Fruit fly (Drosophila melanogaster) ovary, adult (tissue): Measurements from ENCODE around the gene ZnT63C.
A peak's percentile ranks its signal among the peaks of the same experiment; 100 is the strongest.

ENCODE experiments used
- CG17801 ChIP-seq: fragments of 200-800 bp; optimal IDR thresholded peaks from 2 replicates; lab custom pipeline; 2019; ENCODE audit warnings: missing biosample characterization, mild to moderate bottlenecking, missing genetic modification characterization, moderate library complexity; ENCODE audit not compliant: partially characterized antibody

Gene ZnT63C

DNA sequence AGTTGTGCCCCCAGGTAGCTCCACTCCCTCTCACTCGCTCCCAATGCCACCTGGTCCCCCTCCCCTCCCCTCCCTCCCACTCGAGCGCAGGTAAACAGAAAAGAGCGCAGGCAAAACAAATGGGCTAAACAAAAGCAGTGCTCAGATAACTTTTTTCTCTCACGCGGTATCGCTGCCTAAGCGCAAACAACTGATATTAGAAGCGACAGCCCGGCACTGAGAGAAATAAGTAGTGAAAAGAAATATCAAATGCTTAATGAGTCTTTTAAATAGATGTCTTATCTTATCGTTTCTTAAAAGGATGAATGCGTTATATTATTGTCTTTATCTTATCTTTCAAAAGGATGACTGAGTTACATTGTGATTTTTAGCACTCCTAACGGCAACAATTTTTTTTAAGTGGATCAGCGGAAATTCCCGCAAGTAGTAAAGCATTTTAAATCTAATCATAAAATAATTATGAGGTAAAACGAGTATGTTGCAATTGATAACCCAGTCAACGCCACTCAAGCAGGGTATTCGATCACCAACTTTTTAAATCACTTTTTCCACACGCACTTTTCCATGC lies 2.3 kb upstream of the ZnT63C start:
- peak; percentile 9 for TF ChIP-seq CG17801 (GFP tag; lab: Kevin White, UChicago)

dm6 chr3L:3303087-3303526 lies 401 bp upstream of the ZnT63C start, which contains the start of gene CG14968:
Gene CG14968 (minus strand): TSS chr3L:3303112.
- peak; percentile 72 for TF ChIP-seq CG17801 (GFP tag; lab: Kevin White, UChicago)

dm6 chr3L:3304740-3305139 lies 1.2 kb downstream of the ZnT63C start:
- no peak for TF ChIP-seq CG17801 (GFP tag; lab: Kevin White, UChicago)

DNA sequence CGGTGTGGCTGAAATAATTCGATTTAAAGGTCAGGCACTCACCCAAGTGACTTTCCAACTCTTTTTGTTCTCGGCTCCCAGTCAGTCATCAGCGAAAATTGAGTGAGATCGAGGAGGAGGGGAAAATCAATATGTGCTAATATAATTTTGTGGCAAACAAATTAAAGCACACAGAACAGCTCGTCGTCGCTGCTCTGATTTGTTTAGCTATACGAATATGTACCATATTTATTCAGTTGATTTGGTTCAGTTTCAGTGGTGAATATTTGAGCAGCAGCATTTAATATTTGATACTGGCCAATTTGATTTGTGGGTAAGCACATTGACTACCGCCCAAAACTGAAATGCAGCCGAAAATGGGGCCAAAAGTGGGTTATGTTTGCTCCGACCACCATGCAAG lies 1.9 kb downstream of the ZnT63C start:
- no peak for TF ChIP-seq CG17801 (GFP tag; lab: Kevin White, UChicago)

DNA sequence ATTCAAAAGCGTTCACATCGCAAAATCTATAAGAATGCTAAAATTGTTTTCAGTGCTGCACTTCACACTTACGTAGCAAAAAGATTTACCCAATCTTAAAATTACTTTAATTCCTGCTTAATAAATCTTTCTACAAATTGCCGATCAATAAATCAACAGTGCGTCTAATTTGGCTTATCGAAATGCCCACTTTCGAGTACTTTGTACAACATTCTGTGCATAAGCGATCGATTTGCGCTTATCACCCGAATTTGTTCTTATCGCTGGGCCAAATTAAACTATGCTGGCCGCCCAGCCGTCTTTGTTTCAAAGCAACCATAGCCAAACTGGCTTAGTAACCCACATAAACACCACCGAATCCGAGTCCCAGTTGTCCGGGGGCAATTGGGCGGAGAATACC lies 3.0 kb downstream of the ZnT63C start:
- TF ChIP-seq CG17801 (GFP tag; lab: Kevin White, UChicago) = no peak

DNA sequence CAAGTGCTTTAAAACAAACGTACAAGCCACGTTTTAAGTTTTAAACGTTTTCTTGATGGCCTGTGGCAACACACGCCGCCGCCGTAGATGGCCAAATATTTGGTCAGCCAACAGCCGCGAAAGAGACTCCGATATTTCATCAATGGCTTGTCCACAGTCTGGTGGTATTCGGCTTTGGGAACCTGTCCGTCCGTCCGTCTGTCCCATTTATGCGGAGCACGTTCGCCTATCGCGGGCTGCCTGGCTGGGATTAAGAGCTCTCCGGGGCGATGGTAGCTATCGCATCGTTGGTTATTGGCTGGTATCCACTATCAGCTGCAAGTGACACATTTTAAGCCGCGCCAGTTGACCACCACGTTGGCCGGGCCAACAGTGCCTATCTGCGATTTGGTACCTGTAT lies 4.1 kb downstream of the ZnT63C start:
- no peak for TF ChIP-seq CG17801 (GFP tag; lab: Kevin White, UChicago)

DNA sequence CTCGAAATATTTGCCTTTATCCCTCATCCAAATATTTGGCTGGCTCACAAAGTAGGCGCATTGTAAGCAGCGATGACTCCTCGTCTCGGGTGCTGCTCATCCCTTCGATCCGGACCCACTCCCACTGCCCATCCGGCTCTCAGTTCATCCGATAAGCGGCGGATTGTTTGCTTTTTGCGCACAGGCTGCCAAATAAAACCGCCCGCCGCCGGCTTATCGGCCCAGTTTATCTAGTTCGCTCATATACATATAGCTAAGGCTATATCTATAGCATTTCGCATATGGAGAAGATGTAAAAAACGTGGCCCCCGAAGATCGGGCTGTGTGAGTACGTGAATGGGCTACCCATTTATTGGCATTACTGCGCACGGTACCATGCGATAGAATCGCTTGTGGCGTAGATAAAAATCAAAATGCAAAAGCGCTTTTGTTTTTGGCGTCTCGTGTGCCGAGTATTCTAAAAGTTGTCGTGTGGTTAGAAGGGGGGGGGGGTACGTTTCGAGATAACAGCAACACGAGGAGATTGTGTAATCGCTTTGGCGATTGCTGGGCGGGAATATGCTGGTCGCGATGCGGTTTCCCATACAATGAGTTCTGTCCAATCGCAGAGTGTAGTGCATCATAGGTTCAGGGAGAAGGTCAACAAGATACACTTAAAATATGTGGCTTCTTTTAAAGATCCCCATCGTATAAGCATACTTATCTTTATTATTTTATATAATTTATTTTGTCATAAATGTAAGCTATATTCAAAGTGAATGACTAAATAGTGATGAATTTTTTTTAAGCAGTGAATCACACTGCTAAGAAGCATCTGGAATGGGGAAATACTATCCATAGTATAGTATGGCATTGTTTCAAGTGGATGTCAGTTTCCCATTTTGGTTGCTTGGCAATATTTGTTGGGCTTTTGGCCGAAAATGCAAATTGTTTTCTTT lies 5.4 kb downstream of the ZnT63C start:
- no peak for TF ChIP-seq CG17801 (GFP tag; lab: Kevin White, UChicago)

DNA sequence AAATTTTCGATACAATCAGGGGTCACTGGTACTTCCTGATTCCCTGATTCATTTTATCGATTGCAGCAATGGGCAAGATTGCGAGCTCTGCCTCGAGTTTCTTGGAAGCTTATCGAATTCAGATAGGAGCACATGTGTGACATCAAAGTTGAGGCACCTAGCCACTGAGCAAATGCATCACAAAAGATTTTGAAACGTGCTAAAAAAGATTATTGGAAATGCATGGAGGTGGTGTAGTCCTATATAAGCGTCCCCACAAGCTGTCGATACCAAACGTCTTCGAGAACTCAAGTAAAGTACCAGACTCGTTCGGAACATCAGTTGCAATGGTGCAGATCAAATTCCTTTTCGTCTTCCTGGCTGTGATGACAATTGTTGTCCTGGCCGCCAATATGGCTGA lies 10.5 kb downstream of the ZnT63C start, which contains the start of gene Drsl2:
Gene Drsl2, plus strand, starts transcription at position 301 of the 400 bp plus-strand sequence.
- no peak for TF ChIP-seq CG17801 (GFP tag; lab: Kevin White, UChicago)

DNA sequence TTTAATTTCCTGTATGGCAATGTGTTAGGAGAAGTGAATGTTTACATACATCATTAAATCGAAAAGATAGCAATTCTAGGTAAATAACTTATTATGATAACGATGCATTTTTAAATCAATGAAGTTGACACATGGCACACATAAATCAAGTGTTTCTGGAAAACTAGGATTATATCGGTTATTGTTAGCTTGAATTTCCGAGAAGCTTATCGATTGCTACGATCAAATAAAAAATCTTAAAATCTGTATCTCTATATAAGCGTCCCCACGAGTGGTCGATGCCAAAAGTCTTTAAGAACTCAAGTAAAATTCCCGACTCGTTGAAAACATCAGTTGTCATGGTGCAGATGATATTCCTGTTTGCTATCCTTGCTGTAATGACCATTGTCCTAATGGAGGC lies 11.2 kb downstream of the ZnT63C start, which contains the start of gene Drsl3:
Gene Drsl3, plus strand, starts transcription at position 301 of the 400 bp plus-strand sequence.
- TF ChIP-seq CG17801 (GFP tag; lab: Kevin White, UChicago) = no peak

DNA sequence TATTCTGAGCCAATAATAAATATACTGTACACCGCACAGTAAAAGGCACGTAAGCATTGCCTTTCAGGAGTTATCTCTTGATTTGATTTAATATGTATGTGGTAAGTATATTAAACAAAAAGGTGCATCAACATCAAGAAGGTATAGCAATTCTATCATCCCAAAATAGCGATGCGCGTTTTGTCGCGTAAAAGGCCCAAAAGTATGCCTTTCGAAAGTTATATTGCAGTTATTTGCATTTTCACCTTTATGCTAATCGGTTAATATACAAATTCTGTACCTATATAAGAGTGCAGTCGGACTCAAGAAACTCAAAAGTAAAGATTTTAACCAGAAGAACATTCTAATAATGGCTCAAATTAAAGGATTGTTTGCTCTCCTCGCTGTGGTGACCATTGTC lies 11.8 kb downstream of the ZnT63C start, which contains the start of gene Drsl4:
Gene Drsl4, plus strand, starts transcription at position 333 of the 400 bp plus-strand sequence.
- no peak for TF ChIP-seq CG17801 (GFP tag; lab: Kevin White, UChicago)

dm6 chr3L:3316441-3316840 lies 12.9 kb downstream of the ZnT63C start, which contains the start of gene Drsl5:
Gene Drsl5 (plus strand): TSS chr3L:3316781.
- TF ChIP-seq CG17801 (GFP tag; lab: Kevin White, UChicago) = no peak

DNA sequence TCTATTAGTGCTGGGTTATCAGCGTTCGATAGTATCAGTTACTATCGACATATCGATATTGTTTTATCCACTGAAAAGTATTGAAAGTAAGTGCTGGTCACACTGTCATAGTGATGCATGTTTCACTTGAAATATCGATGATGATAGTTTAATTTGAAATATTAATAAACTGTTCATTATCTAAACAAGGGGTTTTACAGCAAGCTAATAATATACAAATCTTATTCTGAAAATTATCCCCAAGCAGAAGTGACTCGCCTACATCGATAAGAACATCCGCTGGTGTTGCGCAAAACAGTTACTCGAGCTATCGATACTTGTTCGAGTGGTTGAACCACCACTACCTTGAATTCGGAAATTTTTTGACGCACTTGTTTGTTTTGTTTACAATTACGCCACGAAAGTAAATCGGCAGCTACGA lies 15.7 kb downstream of the ZnT63C start, which contains the start of the genes PIG-C, CG12016 and Dpm2:
Gene PIG-C, minus strand, starts transcription at position 10 of the 421 bp plus-strand sequence.
Gene CG12016, plus strand, starts transcription at position 333 of the 421 bp plus-strand sequence.
Gene Dpm2, plus strand, starts transcription at position 333 of the 421 bp plus-strand sequence.
- peak; percentile 50 for TF ChIP-seq CG17801 (GFP tag; lab: Kevin White, UChicago)

DNA sequence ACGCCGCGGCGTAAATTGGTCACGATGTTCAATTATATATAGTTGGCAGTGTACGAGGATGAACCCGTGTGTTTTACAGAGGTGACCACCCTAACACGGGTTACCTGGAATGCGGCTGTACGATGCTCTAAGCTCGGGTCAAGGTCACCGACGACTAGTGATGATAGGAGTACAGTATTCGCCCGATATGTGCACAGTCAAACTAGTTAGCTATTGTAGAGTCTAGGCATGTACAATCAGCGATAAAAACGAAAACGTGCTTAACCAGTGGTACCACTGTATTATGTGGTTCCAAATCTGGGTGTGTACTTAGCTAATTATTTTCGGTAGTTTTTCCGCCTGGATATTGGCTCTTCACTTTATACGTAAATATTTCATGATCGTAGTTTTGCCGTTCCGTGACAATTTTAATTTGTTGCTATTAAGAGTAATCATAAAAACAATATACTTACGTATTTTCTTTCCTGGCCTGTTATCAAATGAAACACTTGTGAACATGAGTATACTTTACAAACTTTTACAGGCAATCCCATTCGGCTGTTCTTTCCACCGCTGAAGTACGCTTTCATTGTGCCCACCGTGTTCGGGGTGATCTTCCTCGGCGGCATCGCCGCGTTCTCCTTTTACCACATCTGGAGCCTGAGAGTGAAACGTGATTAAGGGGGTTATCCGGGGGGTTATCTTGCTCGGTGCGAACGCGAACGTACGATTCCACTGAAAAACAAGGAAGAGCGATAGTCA lies 16.7 kb downstream of the ZnT63C start:
- TF ChIP-seq CG17801 (GFP tag; lab: Kevin White, UChicago) = no peak

DNA sequence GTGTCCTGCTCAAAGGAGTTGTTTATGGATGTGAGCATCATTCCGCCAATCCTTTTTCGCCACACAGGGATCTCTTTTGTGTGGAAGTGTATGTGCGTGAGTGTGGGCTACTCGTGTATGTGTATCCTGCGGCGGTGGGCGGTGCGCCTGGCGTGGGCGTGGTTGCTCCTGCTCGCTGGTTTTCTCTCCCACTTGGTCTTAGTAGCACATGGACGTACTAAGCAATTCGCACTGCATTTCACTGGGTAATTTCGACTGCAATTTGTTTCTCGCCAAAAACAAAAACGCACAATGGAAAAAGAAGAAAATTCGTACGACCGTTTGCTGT lies 22.1 kb downstream of the ZnT63C start:
- TF ChIP-seq CG17801 (GFP tag; lab: Kevin White, UChicago) = no peak
